Worm (Caenorhabditis elegans) whole organism, L1 larva: ENCODE measurements around the gene ccep-97.

Experiments
- C16A3.4 ChIP-seq: fragments of 150-350 bp; optimal IDR thresholded peaks from 2 replicates; lab custom pipeline; 2014; ENCODE audit warnings: missing biosample characterization, missing genetic modification characterization
- C34B4.2 ChIP-seq: sonication (generic microtip); optimal IDR thresholded peaks from 2 replicates; lab custom pipeline; 2017; ENCODE audit warnings: mild to moderate bottlenecking, missing genetic modification characterization, missing compliant biosample characterization
- F16B12.6 ChIP-seq: fragments of 150-350 bp; optimal IDR thresholded peaks from 2 replicates; lab custom pipeline; 2014; ENCODE audit warnings: missing biosample characterization, missing genetic modification characterization
- aly-2 ChIP-seq: fragments of 150-350 bp; optimal IDR thresholded peaks from 2 replicates; lab custom pipeline; 2014; ENCODE audit warnings: missing biosample characterization, missing genetic modification characterization
- ama-1 ChIP-seq: fragments of 150-350 bp; optimal IDR thresholded peaks from 2 replicates; lab custom pipeline; 2014
- blmp-1 ChIP-seq: fragments of 150-350 bp; optimal IDR thresholded peaks from 2 replicates; lab custom pipeline; 2014; ENCODE audit warnings: missing biosample characterization, missing genetic modification characterization
- ceh-82 ChIP-seq, 3 experiments: fragments of 150-350 bp in 1 of 3; sonication (generic microtip) in 2 of 3; optimal IDR thresholded peaks; 2 replicates each; lab custom pipeline; 2014 to 2017; ENCODE audit warnings: missing biosample characterization in 3 of 3, missing genetic modification characterization in 3 of 3
- ceh-90 ChIP-seq: sonication (generic microtip); optimal IDR thresholded peaks from 2 replicates; lab custom pipeline; 2016; ENCODE audit warnings: missing genetic modification characterization, missing compliant biosample characterization
- ces-1 ChIP-seq: fragments of 150-350 bp; optimal IDR thresholded peaks from 2 replicates; lab custom pipeline; 2014; ENCODE audit warnings: missing biosample characterization, missing genetic modification reagents, missing genetic modification characterization
- elt-2 ChIP-seq: sonication (generic microtip); optimal IDR thresholded peaks from 2 replicates; lab custom pipeline; 2016; ENCODE audit warnings: missing genetic modification characterization, mild to moderate bottlenecking, inconsistent platforms, missing compliant biosample characterization, missing genetic modification reagents
- elt-3 ChIP-seq, 6 experiments: fragments of 150-350 bp in 1 of 6; sonication (generic microtip); optimal IDR thresholded peaks; 2 replicates each; lab custom pipeline; 2017 to 2018; ENCODE audit warnings: missing biosample characterization in 6 of 6, missing genetic modification characterization in 6 of 6, inconsistent platforms in 1 of 6
- ets-5 ChIP-seq: fragments of 200-800 bp; sonication (Bioruptor generic); IDR thresholded peaks from 2 replicates; pipeline ENCODE4 v1.3.6; 2022; ENCODE audit warnings: missing genetic modification characterization, missing compliant biosample characterization
- fkh-4 ChIP-seq: sonication (generic microtip); optimal IDR thresholded peaks from 2 replicates; lab custom pipeline; 2016; ENCODE audit warnings: missing compliant biosample characterization, missing genetic modification characterization, borderline replicate concordance
- fkh-8 ChIP-seq: sonication (generic microtip); optimal IDR thresholded peaks from 2 replicates; lab custom pipeline; 2016; ENCODE audit warnings: mild to moderate bottlenecking, missing genetic modification characterization, missing compliant biosample characterization
- hlh-17 ChIP-seq: fragments of 200-800 bp; sonication (Bioruptor generic); optimal IDR thresholded peaks from 2 replicates; lab custom pipeline; 2018; ENCODE audit warnings: missing genetic modification characterization, mild to moderate bottlenecking, missing compliant biosample characterization, moderate library complexity, borderline replicate concordance
- hlh-4 ChIP-seq: sonication (generic microtip); optimal IDR thresholded peaks from 2 replicates; lab custom pipeline; 2016; ENCODE audit warnings: mild to moderate bottlenecking, missing genetic modification characterization, missing compliant biosample characterization
- hpl-2 ChIP-seq: fragments of 150-350 bp; optimal IDR thresholded peaks from 2 replicates; lab custom pipeline; 2014; ENCODE audit warnings: missing biosample characterization, missing genetic modification reagents, missing genetic modification characterization
- isw-1 ChIP-seq: fragments of 200-800 bp; sonication (Bioruptor generic); IDR thresholded peaks from 2 replicates; pipeline ENCODE4 v1.3.6; 2022; ENCODE audit warnings: missing genetic modification characterization, missing compliant biosample characterization
- lin-13 ChIP-seq: fragments of 150-350 bp; optimal IDR thresholded peaks from 2 replicates; lab custom pipeline; 2014; ENCODE audit warnings: missing biosample characterization, missing genetic modification reagents, missing genetic modification characterization
- lin-14 ChIP-seq: fragments of 200-800 bp; sonication (Bioruptor generic); optimal IDR thresholded peaks from 2 replicates; lab custom pipeline; 2018; ENCODE audit warnings: mild to moderate bottlenecking, missing genetic modification characterization, moderate library complexity, missing compliant biosample characterization
- lin-35 ChIP-seq, 2 experiments: fragments of 150-350 bp; optimal IDR thresholded peaks; 2 replicates each; lab custom pipeline; 2014; ENCODE audit warnings: missing biosample characterization in 2 of 2, missing genetic modification characterization in 2 of 2, missing genetic modification reagents in 2 of 2
- lin-39 ChIP-seq: fragments of 150-350 bp; optimal IDR thresholded peaks from 2 replicates; lab custom pipeline; 2014; ENCODE audit warnings: missing biosample characterization, missing genetic modification reagents, missing genetic modification characterization
- mab-9 ChIP-seq: fragments of 200-800 bp; sonication (Bioruptor generic); IDR thresholded peaks from 2 replicates; pipeline ENCODE4 v1.3.6; 2022; ENCODE audit warnings: missing genetic modification reagents, missing genetic modification characterization, missing compliant biosample characterization
- mdl-1 ChIP-seq, 2 experiments: fragments of 150-350 bp; optimal IDR thresholded peaks; 2 replicates each; lab custom pipeline; 2014 to 2017; ENCODE audit warnings: missing biosample characterization in 2 of 2, missing genetic modification characterization in 2 of 2, inconsistent platforms in 1 of 2
- mep-1 ChIP-seq: fragments of 150-350 bp; optimal IDR thresholded peaks from 2 replicates; lab custom pipeline; 2014; ENCODE audit warnings: missing biosample characterization, missing genetic modification characterization
- nhr-11 ChIP-seq: fragments of 150-350 bp; optimal IDR thresholded peaks from 2 replicates; lab custom pipeline; 2014; ENCODE audit warnings: missing biosample characterization, missing genetic modification characterization
- nhr-19 ChIP-seq: fragments of 200-800 bp; sonication (Bioruptor generic); conservative IDR thresholded peaks from 2 replicates; pipeline ENCODE4 v1.3.6; 2022; ENCODE audit warnings: missing genetic modification characterization, missing compliant biosample characterization
- nhr-20 ChIP-seq: sonication (generic microtip); optimal IDR thresholded peaks from 2 replicates; lab custom pipeline; 2016; ENCODE audit warnings: mild to moderate bottlenecking, missing genetic modification characterization, missing compliant biosample characterization
- nhr-71 ChIP-seq: sonication (generic microtip); optimal IDR thresholded peaks from 2 replicates; lab custom pipeline; 2016; ENCODE audit warnings: mild to moderate bottlenecking, missing genetic modification characterization, moderate library complexity, missing compliant biosample characterization
- nhr-90 ChIP-seq: sonication (generic microtip); optimal IDR thresholded peaks from 2 replicates; lab custom pipeline; 2016; ENCODE audit warnings: mild to moderate bottlenecking, missing genetic modification characterization, missing compliant biosample characterization; ENCODE audit not compliant: poor library complexity
- pqm-1 ChIP-seq: sonication (generic microtip); optimal IDR thresholded peaks from 3 replicates; lab custom pipeline; 2017; ENCODE audit warnings: missing biosample characterization, missing genetic modification characterization
- rnt-1 ChIP-seq: sonication (generic microtip); optimal IDR thresholded peaks from 2 replicates; lab custom pipeline; 2016; ENCODE audit warnings: mild to moderate bottlenecking, missing genetic modification characterization, moderate library complexity, missing compliant biosample characterization
- sptf-1 ChIP-seq: fragments of 150-350 bp; optimal IDR thresholded peaks from 2 replicates; lab custom pipeline; 2014; ENCODE audit warnings: missing biosample characterization, missing genetic modification characterization
- sup-37 ChIP-seq: fragments of 200-800 bp; sonication (Bioruptor generic); optimal IDR thresholded peaks from 2 replicates; lab custom pipeline; 2018; ENCODE audit warnings: mild to moderate bottlenecking, missing genetic modification characterization, missing compliant biosample characterization
- tlp-1 ChIP-seq: fragments of 150-350 bp; optimal IDR thresholded peaks from 2 replicates; lab custom pipeline; 2014; ENCODE audit warnings: missing biosample characterization, missing genetic modification characterization
- unc-130 ChIP-seq: fragments of 150-350 bp; optimal IDR thresholded peaks from 2 replicates; lab custom pipeline; 2017; ENCODE audit warnings: missing biosample characterization, missing genetic modification characterization, inconsistent platforms
- unc-30 ChIP-seq: sonication (generic microtip); optimal IDR thresholded peaks from 2 replicates; lab custom pipeline; 2017; ENCODE audit warnings: missing biosample characterization, missing genetic modification characterization
- unc-86 ChIP-seq: sonication (generic microtip); optimal IDR thresholded peaks from 2 replicates; lab custom pipeline; 2016; ENCODE audit warnings: missing genetic modification characterization, missing compliant biosample characterization
- zag-1 ChIP-seq: fragments of 150-350 bp; optimal IDR thresholded peaks from 2 replicates; lab custom pipeline; 2014; ENCODE audit warnings: missing biosample characterization, missing genetic modification characterization
- zip-4 ChIP-seq: fragments of 200-800 bp; sonication (Bioruptor generic); optimal IDR thresholded peaks from 2 replicates; lab custom pipeline; 2018; ENCODE audit warnings: mild to moderate bottlenecking, missing genetic modification characterization, moderate library complexity, missing compliant biosample characterization

ccep-97 gene

DNA sequence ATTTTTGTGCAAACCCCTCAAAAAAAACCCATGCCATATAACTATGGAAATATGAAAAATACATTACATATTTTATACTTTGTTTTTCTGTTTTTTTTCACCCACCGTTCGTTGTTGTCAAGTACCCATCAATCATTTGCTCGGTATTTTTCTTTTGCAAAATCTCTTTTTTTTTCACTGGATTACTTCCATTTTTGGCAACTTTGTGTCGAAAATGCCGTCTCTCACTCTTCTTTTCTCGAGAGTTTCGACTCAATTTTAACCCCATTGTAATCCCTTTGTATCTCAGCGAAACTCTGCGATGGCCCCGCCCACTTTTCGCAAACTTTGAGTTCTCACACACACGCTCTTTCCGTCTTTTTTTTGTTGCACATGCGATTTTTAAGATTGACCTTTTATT lies 43.3 kb downstream of the ccep-97 start:
- TF ChIP-seq nhr-19 (GFP tag; lab: Robert Waterston, UW) (no peak), rnt-1 (tag; lab: Kevin White, UChicago) (no peak), sptf-1 (no peak), unc-30 (tag; lab: Kevin White, UChicago) (peak; percentile 47), lin-14 (GFP tag; lab: Kevin White, UChicago) (peak; percentile 24), ets-5 (GFP tag; lab: Robert Waterston, UW) (no peak)

DNA sequence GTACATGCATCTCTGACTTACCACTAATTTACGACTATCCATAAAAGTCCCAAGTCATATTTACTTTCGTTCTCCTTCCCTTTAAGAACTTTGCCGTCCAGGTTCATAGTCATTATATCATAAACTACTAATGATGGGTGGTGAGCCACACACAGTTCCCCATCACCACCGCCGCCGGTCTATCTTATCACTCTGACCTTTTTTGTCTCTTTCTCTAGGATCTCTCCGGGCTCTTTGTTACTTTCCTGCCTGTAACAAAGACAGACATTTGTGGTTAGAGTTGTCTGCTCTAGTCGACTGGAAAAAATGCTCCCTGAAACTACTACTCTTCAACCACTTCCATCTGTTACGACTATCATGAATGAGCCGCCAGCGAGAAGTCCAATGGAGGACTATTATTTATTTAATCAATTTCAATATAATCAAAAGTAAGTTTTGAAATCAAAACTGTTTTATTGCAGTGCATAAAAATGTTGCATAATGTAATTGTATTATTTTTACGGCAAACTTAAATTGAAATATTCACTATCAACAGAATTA lies 48.0 kb downstream of the ccep-97 start, which contains the start of gene elt-7:
elt-7 (plus strand) TSS at position 263 of the 540 bp plus-strand sequence.
- TF ChIP-seq blmp-1 (tag; lab: Kevin White, UChicago) (no peak), elt-2 (tag; lab: Kevin White, UChicago) (peak; percentile 29), nhr-20 (tag; lab: Kevin White, UChicago) (no peak), nhr-90 (tag; lab: Kevin White, UChicago) (no peak), lin-35 (GFP tag; optimal IDR thresholded peaks at IDR 0.05; lab: Kevin White, UChicago) (peak in 1 of 2 experiments; percentile 10), fkh-4 (tag; lab: Kevin White, UChicago) (no peak), ceh-82 (tag; optimal IDR thresholded peaks at IDR 0.05; lab: Kevin White, UChicago) (no peak), C34B4.2 (tag; lab: Kevin White, UChicago) (no peak), lin-13 (GFP tag; lab: Kevin White, UChicago) (no peak)

DNA sequence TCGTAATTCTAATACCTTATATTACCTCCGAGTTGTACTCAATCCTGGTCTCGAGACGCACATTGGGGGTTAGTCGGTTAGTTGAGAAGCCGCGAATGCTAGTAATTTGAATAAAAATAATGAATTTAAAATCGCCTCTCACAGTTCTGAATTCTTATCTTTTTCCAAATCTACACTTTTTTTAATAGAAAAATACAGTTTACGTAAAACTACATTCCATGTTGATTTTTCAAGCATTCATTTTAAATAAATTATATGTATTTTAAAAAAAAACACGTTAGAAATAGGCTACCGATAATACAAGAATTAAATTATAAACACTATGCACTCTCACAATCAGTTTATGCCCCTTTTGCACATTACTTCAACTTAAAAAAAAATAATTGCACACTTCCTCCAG lies 48.8 kb downstream of the ccep-97 start, which contains the start of gene C18G1.9:
C18G1.9 (minus strand) TSS at position 101 of the 400 bp plus-strand sequence.
- TF ChIP-seq mep-1 (tag; lab: Kevin White, UChicago) = no peak
- no peak for TF ChIP-seq unc-130 (tag; lab: Kevin White, UChicago)
- TF ChIP-seq mab-9 (GFP tag; lab: Robert Waterston, UW) = no peak
- no peak for TF ChIP-seq lin-14 (GFP tag; lab: Kevin White, UChicago)
- no peak for TF ChIP-seq ceh-90 (tag; lab: Kevin White, UChicago)
- no peak for TF ChIP-seq F16B12.6 (tag; lab: Kevin White, UChicago)
- TF ChIP-seq hlh-17 (GFP tag; lab: Kevin White, UChicago) = no peak
- TF ChIP-seq ces-1 = no peak
- no peak for TF ChIP-seq zag-1 (tag; lab: Kevin White, UChicago)
- TF ChIP-seq fkh-8 (tag; lab: Kevin White, UChicago) = no peak
- no peak for TF ChIP-seq mdl-1 (tag; optimal IDR thresholded peaks at IDR 0.05; lab: Kevin White, UChicago)

DNA sequence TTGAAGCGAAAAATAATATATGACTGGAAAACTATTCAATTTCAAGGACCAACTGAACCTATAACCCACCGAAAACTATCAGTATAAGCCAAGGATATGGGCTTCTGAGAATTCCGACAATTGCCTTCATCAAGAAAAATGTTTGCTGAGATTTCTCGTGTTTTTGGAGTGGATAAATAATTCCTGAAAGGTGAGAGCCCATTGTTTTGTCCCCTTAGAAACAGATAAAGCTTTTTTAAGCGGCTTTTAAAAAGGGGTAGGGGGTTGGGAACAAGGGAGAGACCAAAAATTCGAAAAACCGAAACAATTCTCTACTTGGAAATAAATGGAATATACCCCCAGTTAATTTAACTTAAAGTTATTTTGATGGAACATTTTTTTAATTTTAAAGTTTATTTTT lies 52.0 kb downstream of the ccep-97 start, which contains the start of gene C18G1.8:
C18G1.8 (minus strand) TSS at position 101 of the 400 bp plus-strand sequence.
- TF ChIP-seq lin-39 (tag; lab: Kevin White, UChicago) = no peak
- TF ChIP-seq isw-1 (GFP tag; lab: Robert Waterston, UW) = no peak
- no peak for TF ChIP-seq nhr-20 (tag; lab: Kevin White, UChicago)
- TF ChIP-seq unc-30 (tag; lab: Kevin White, UChicago) = no peak
- TF ChIP-seq ama-1 (lab: Kevin White, UChicago) = no peak
- no peak for TF ChIP-seq pqm-1 (tag; lab: Kevin White, UChicago)
- TF ChIP-seq zip-4 (GFP tag; lab: Kevin White, UChicago) = no peak
- no peak for TF ChIP-seq tlp-1
- TF ChIP-seq aly-2 (tag; lab: Kevin White, UChicago) = no peak
- TF ChIP-seq unc-86 (tag; lab: Kevin White, UChicago) = no peak
- no peak for TF ChIP-seq blmp-1 (tag; lab: Kevin White, UChicago)
- no peak for TF ChIP-seq hlh-4
- no peak for TF ChIP-seq F16B12.6 (tag; lab: Kevin White, UChicago)
- no peak for TF ChIP-seq ceh-90 (tag; lab: Kevin White, UChicago)
- TF ChIP-seq hpl-2 (GFP tag; lab: Kevin White, UChicago) = no peak
- TF ChIP-seq nhr-71 (tag; lab: Kevin White, UChicago) = no peak
- TF ChIP-seq nhr-11 = no peak
- no peak for TF ChIP-seq elt-3 (tag; optimal IDR thresholded peaks at IDR 0.05; lab: Kevin White, UChicago)
- TF ChIP-seq C16A3.4 (tag; lab: Kevin White, UChicago) = no peak
- no peak for TF ChIP-seq sup-37 (GFP tag; lab: Kevin White, UChicago)
